Worm (Caenorhabditis elegans): Measurements from ENCODE around the gene pzf-1.
"Not testable (repeated sequence)": the region's sequence is repeated elsewhere in the genome, so short reads cannot be mapped to it uniquely, and the experiment has no call there.

- not testable (repeated sequence) for TF ChIP-seq snpc-1.1 (tag; optimal IDR thresholded peaks at IDR 0.05; ENCODE audit: insufficient read depth); cebp-1 (GFP tag; IDR thresholded peaks at IDR 0.05); cebp-1 (tag; optimal IDR thresholded peaks at IDR 0.05); mxl-1 (tag; optimal IDR thresholded peaks at IDR 0.05); ets-4 (GFP tag; optimal IDR thresholded peaks at IDR 0.05)
Observed at ce11 chrV:15905530-15905929, 22.7 kb downstream of the pzf-1 start, which contains the start of the genes F35E8.1 and F35E8.2.

Data from whole organism, young adult.